Worm (Caenorhabditis elegans) whole organism, L4/young adult: ENCODE measurements around the gene atf-7.

Experiments used
- W03F9.2 ChIP-seq: fragments of 150-350 bp; optimal IDR thresholded peaks from 2 replicates; lab custom pipeline; 2014; ENCODE audit warnings: missing biosample characterization, missing genetic modification characterization
- him-1 ChIP-seq: sonication (generic microtip); optimal IDR thresholded peaks from 2 replicates; lab custom pipeline; 2016; ENCODE audit warnings: missing genotype, missing genetic modification reagents, missing genetic modification characterization, missing compliant biosample characterization

DNA sequence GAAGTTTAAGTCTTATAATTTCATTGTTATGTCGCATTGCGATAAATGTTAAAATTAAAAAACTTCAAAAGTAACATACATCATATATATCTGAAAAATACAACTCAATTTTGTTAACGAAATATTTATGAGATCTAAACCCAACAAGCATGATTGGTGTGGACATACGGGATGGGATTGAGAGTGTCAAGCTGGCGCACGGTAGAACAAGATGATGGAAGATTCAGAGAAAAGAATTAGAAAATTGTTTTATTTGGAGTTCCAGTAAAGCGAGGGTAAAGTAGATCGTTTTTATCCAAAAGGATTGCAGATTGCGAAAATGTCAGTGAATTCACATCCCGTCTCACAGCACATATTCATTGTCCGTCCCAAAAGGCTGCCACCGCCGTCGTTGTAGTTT lies 22.0 kb downstream of the atf-7 start:
- TF ChIP-seq him-1 (tag; lab: Kevin White, UChicago) (no peak), W03F9.2 (tag; lab: Kevin White, UChicago) (no peak)
